Worm (Caenorhabditis elegans): ENCODE results near the gene nhr-131.

nhr-131 gene

ce11 chrV:532046-532445 is 37.9 kb downstream of the nhr-131 start, which contains the start of gene nhr-58 (continued):
- no peak for TF ChIP-seq zim-3 (tag; optimal IDR thresholded peaks at IDR 0.05)
- no peak for TF ChIP-seq Y56A3A.18 (GFP tag; IDR thresholded peaks at IDR 0.05)
- no peak for TF ChIP-seq ztf-28 (GFP tag; IDR thresholded peaks at IDR 0.05)
- TF ChIP-seq ZK185.1 (tag; optimal IDR thresholded peaks at IDR 0.05; ENCODE audit: poor library complexity, severe bottlenecking) = peak; percentile 15
- TF ChIP-seq tlf-1 (GFP tag; optimal IDR thresholded peaks at IDR 0.05) = no peak

ce11 chrV:534176-534575 is 40.0 kb downstream of the nhr-131 start, which contains the start of gene nhr-132:
Gene nhr-132, plus strand, starts transcription at chrV:534446.
- TF ChIP-seq lin-35 (GFP tag; optimal IDR thresholded peaks at IDR 0.05) = no peak
- no peak for TF ChIP-seq aptf-2 (GFP tag; conservative IDR thresholded peaks at IDR 0.05)
- no peak for TF ChIP-seq nhr-120 (GFP tag; IDR thresholded peaks at IDR 0.05)
- peak; percentile 47 for TF ChIP-seq nhr-80 (tag; optimal IDR thresholded peaks at IDR 0.05)
- no peak for TF ChIP-seq F33H1.4 (GFP tag; IDR thresholded peaks at IDR 0.05)
- no peak for TF ChIP-seq madf-3 (GFP tag; IDR thresholded peaks at IDR 0.05)
- no peak for TF ChIP-seq hlh-12 (tag; optimal IDR thresholded peaks at IDR 0.05)
- TF ChIP-seq attf-5 (GFP tag; optimal IDR thresholded peaks at IDR 0.05) = peak; percentile 30
- TF ChIP-seq ceh-27 (GFP tag; optimal IDR thresholded peaks at IDR 0.05) = no peak
- TF ChIP-seq fkh-3 (tag; optimal IDR thresholded peaks at IDR 0.05) = no peak
- no peak for TF ChIP-seq rec-8 (tag; optimal IDR thresholded peaks at IDR 0.05)
- TF ChIP-seq snpc-3.4 (tag; optimal IDR thresholded peaks at IDR 0.05) = no peak
- no peak for TF ChIP-seq sdz-38 (tag; optimal IDR thresholded peaks at IDR 0.05)
- TF ChIP-seq ZK185.1 (tag; optimal IDR thresholded peaks at IDR 0.05; ENCODE audit: poor library complexity, severe bottlenecking) = no peak
- no peak for TF ChIP-seq ceh-58 (GFP tag; IDR thresholded peaks at IDR 0.05)
- peak; percentile 66; the same call in 1 of the 2 replicates for TF ChIP-seq hmg-1.2 (GFP tag; IDR thresholded peaks at IDR 0.05)

- no peak for TF ChIP-seq ekl-4 (GFP tag; IDR thresholded peaks at IDR 0.05)
- TF ChIP-seq nhr-27 (tag; optimal IDR thresholded peaks at IDR 0.05) = no peak
- no peak for TF ChIP-seq hmg-20 (GFP tag; IDR thresholded peaks at IDR 0.05)
- TF ChIP-seq pbrm-1 (GFP tag; IDR thresholded peaks at IDR 0.05) = no peak
- no peak for TF ChIP-seq hrde-1 (tag; optimal IDR thresholded peaks at IDR 0.05; ENCODE audit: borderline replicate concordance)
- TF ChIP-seq unc-130 (GFP tag; optimal IDR thresholded peaks at IDR 0.05) = no peak
- no peak for TF ChIP-seq sea-2 (GFP tag; IDR thresholded peaks at IDR 0.05)
- no peak for TF ChIP-seq egl-44 (GFP tag; IDR thresholded peaks at IDR 0.05)
- TF ChIP-seq tbp1 (GFP tag; optimal IDR thresholded peaks at IDR 0.05) = no peak
- TF ChIP-seq F10E7.11 (tag; optimal IDR thresholded peaks at IDR 0.05) = no peak
- TF ChIP-seq F23B12.7 (tag; optimal IDR thresholded peaks at IDR 0.05; ENCODE audit: insufficient read depth) = no peak
- no peak for TF ChIP-seq sdz-38 (tag; optimal IDR thresholded peaks at IDR 0.05)
- no peak for TF ChIP-seq ztf-6 (GFP tag; IDR thresholded peaks at IDR 0.05)
- TF ChIP-seq let-607 (tag; optimal IDR thresholded peaks at IDR 0.05) = no peak
- TF ChIP-seq ZK185.1 (tag; optimal IDR thresholded peaks at IDR 0.05; ENCODE audit: poor library complexity, severe bottlenecking) = no peak
- no peak for TF ChIP-seq bed-1 (GFP tag; IDR thresholded peaks at IDR 0.05)
- no peak for TF ChIP-seq F39B2.1 (GFP tag; IDR thresholded peaks at IDR 0.05)
- no peak for TF ChIP-seq nhr-80 (tag; optimal IDR thresholded peaks at IDR 0.05)
- no peak for TF ChIP-seq T26A5.8 (tag; optimal IDR thresholded peaks at IDR 0.05)
Measured at ce11 chrV:536571-536970, 42.4 kb downstream of the nhr-131 start, which contains the start of gene C14C6.5. Gene C14C6.5, plus strand, starts transcription at chrV:536628.
